Fruit fly (Drosophila melanogaster) whole organism, prepupa: ENCODE measurements around the gene CG43965.

ENCODE experiments used
- Blimp-1 ChIP-seq: fragments of 200-800 bp; sonication (Bioruptor generic); optimal IDR thresholded peaks from 3 replicates; lab custom pipeline; 2017; ENCODE audit warnings: missing biosample characterization, missing genetic modification characterization, mild to moderate bottlenecking, moderate library complexity, missing genetic modification reagents
- CG10631 ChIP-seq: fragments of 200-800 bp; sonication (Bioruptor generic); optimal IDR thresholded peaks from 2 replicates; lab custom pipeline; 2016; ENCODE audit warnings: missing biosample characterization, missing genetic modification characterization
- CG10669 ChIP-seq: fragments of 200-800 bp; sonication (Bioruptor generic); optimal IDR thresholded peaks from 3 replicates; lab custom pipeline; 2018; ENCODE audit warnings: missing biosample characterization, mild to moderate bottlenecking, missing genetic modification characterization, moderate library complexity
- CG11294 ChIP-seq: fragments of 200-800 bp; sonication (Bioruptor generic); IDR thresholded peaks from 2 replicates; pipeline ENCODE4 v1.3.6; 2022; ENCODE audit warnings: missing biosample characterization, missing genetic modification characterization
- CG11762 ChIP-seq: fragments of 200-800 bp; sonication (Bioruptor generic); optimal IDR thresholded peaks from 3 replicates; lab custom pipeline; 2016; ENCODE audit warnings: missing biosample characterization, missing genetic modification characterization; ENCODE audit not compliant: insufficient read depth
- CG15336 ChIP-seq: fragments of 200-800 bp; sonication (Bioruptor generic); IDR thresholded peaks from 2 replicates; pipeline ENCODE4 v1.3.6; 2022; ENCODE audit warnings: missing biosample characterization, missing genetic modification characterization
- CG1621 ChIP-seq: fragments of 200-800 bp; sonication (Bioruptor generic); optimal IDR thresholded peaks from 3 replicates; lab custom pipeline; 2018; ENCODE audit warnings: missing biosample characterization, mild to moderate bottlenecking, missing genetic modification characterization
- CG16779 ChIP-seq: fragments of 200-800 bp; sonication (Bioruptor generic); optimal IDR thresholded peaks from 3 replicates; lab custom pipeline; 2017; ENCODE audit warnings: missing biosample characterization, mild to moderate bottlenecking, missing genetic modification characterization
- CG31627 ChIP-seq: fragments of 200-800 bp; sonication (Bioruptor generic); optimal IDR thresholded peaks from 3 replicates; lab custom pipeline; 2016; ENCODE audit warnings: missing biosample characterization, missing genetic modification characterization
- CG32006 ChIP-seq: fragments of 200-800 bp; sonication (Bioruptor generic); optimal IDR thresholded peaks from 3 replicates; lab custom pipeline; 2017; ENCODE audit warnings: missing biosample characterization, mild to moderate bottlenecking, missing genetic modification characterization
- CG34406 ChIP-seq: fragments of 200-800 bp; sonication (Bioruptor generic); optimal IDR thresholded peaks from 3 replicates; lab custom pipeline; 2016; ENCODE audit warnings: missing biosample characterization, missing genetic modification characterization
- CG3919 ChIP-seq: fragments of 200-800 bp; sonication (Bioruptor generic); optimal IDR thresholded peaks from 3 replicates; lab custom pipeline; 2016; ENCODE audit warnings: missing biosample characterization, missing genetic modification characterization
- CG4318 ChIP-seq: fragments of 200-800 bp; sonication (Bioruptor generic); optimal IDR thresholded peaks from 3 replicates; lab custom pipeline; 2017; ENCODE audit warnings: missing biosample characterization, mild to moderate bottlenecking, missing genetic modification characterization
- CG6163 ChIP-seq: fragments of 200-800 bp; sonication (Bioruptor generic); IDR thresholded peaks from 3 replicates; pipeline ENCODE4 v1.3.6; 2022; ENCODE audit warnings: missing biosample characterization, missing genetic modification characterization
- CG6276 ChIP-seq: fragments of 200-800 bp; sonication (Bioruptor generic); optimal IDR thresholded peaks from 2 replicates; lab custom pipeline; 2017; ENCODE audit warnings: missing biosample characterization, mild to moderate bottlenecking, missing genetic modification characterization
- CG6854 ChIP-seq: fragments of 200-800 bp; sonication (Bioruptor generic); optimal IDR thresholded peaks from 2 replicates; lab custom pipeline; 2017; ENCODE audit warnings: missing biosample characterization, mild to moderate bottlenecking, missing genetic modification characterization
- CG7368 ChIP-seq: fragments of 200-800 bp; sonication (Bioruptor generic); optimal IDR thresholded peaks from 3 replicates; lab custom pipeline; 2016; ENCODE audit warnings: missing biosample characterization, missing genetic modification characterization
- CG8119 ChIP-seq: fragments of 200-800 bp; sonication (Bioruptor generic); IDR thresholded peaks from 3 replicates; pipeline ENCODE4 v1.3.6; 2022; ENCODE audit warnings: missing biosample characterization, missing genetic modification characterization
- CG8319 ChIP-seq: fragments of 200-800 bp; sonication (Bioruptor generic); optimal IDR thresholded peaks from 3 replicates; lab custom pipeline; 2016; ENCODE audit warnings: missing biosample characterization, missing genetic modification characterization
- CG8632 ChIP-seq: fragments of 200-800 bp; sonication (Bioruptor generic); optimal IDR thresholded peaks from 3 replicates; lab custom pipeline; 2016; ENCODE audit warnings: missing biosample characterization, missing genetic modification characterization
- Eip75B ChIP-seq: fragments of 200-800 bp; sonication (Bioruptor generic); optimal IDR thresholded peaks from 3 replicates; lab custom pipeline; 2016; ENCODE audit warnings: missing biosample characterization, missing genetic modification characterization
- Ets21C ChIP-seq: fragments of 200-800 bp; sonication (Bioruptor generic); optimal IDR thresholded peaks from 3 replicates; lab custom pipeline; 2016; ENCODE audit warnings: missing biosample characterization, missing genetic modification characterization
- Ets96B ChIP-seq: fragments of 200-800 bp; optimal IDR thresholded peaks from 2 replicates; lab custom pipeline; 2019; ENCODE audit warnings: missing biosample characterization, mild to moderate bottlenecking, missing genetic modification characterization, moderate library complexity
- Gug ChIP-seq: fragments of 200-800 bp; sonication (Bioruptor generic); IDR thresholded peaks from 2 replicates; pipeline ENCODE4 v1.3.6; 2022; ENCODE audit warnings: missing biosample characterization, missing genetic modification characterization
- Hr38 ChIP-seq: sonication (Bioruptor generic); optimal IDR thresholded peaks from 2 replicates; lab custom pipeline; 2016; ENCODE audit warnings: missing biosample characterization, missing genetic modification characterization
- Lpt ChIP-seq: fragments of 200-800 bp; sonication (Bioruptor generic); optimal IDR thresholded peaks from 3 replicates; lab custom pipeline; 2016; ENCODE audit warnings: missing biosample characterization, missing genetic modification characterization
- Met ChIP-seq: fragments of 200-800 bp; sonication (Bioruptor generic); optimal IDR thresholded peaks from 3 replicates; lab custom pipeline; 2016; ENCODE audit warnings: missing biosample characterization, missing genetic modification characterization
- OdsH ChIP-seq: fragments of 200-800 bp; sonication (Bioruptor generic); optimal IDR thresholded peaks from 3 replicates; lab custom pipeline; 2016; ENCODE audit warnings: missing biosample characterization, missing genetic modification characterization
- Smox ChIP-seq: fragments of 200-800 bp; sonication (Bioruptor generic); optimal IDR thresholded peaks from 3 replicates; lab custom pipeline; 2016; ENCODE audit warnings: missing biosample characterization, missing genetic modification characterization
- Sox102F ChIP-seq: fragments of 200-800 bp; sonication (Bioruptor generic); optimal IDR thresholded peaks from 2 replicates; lab custom pipeline; 2016; ENCODE audit warnings: missing biosample characterization, mild to moderate bottlenecking, missing genetic modification characterization
- Sox14 ChIP-seq: fragments of 200-800 bp; sonication (Bioruptor generic); optimal IDR thresholded peaks from 3 replicates; lab custom pipeline; 2016; ENCODE audit warnings: missing biosample characterization, missing genetic modification characterization
- Sox15 ChIP-seq: fragments of 200-800 bp; sonication (Bioruptor generic); optimal IDR thresholded peaks from 3 replicates; lab custom pipeline; 2016; ENCODE audit warnings: missing biosample characterization, missing genetic modification characterization
- achi ChIP-seq: fragments of 200-800 bp; sonication (Bioruptor generic); optimal IDR thresholded peaks from 3 replicates; lab custom pipeline; 2016; ENCODE audit warnings: missing biosample characterization, missing genetic modification characterization
- acj6 ChIP-seq: fragments of 200-800 bp; sonication (Bioruptor generic); optimal IDR thresholded peaks from 3 replicates; lab custom pipeline; 2016; ENCODE audit warnings: missing biosample characterization, missing genetic modification characterization
- cyc ChIP-seq: fragments of 200-800 bp; sonication (Bioruptor generic); optimal IDR thresholded peaks from 3 replicates; lab custom pipeline; 2016; ENCODE audit warnings: missing biosample characterization, missing genetic modification characterization
- dac ChIP-seq: fragments of 200-800 bp; sonication (Bioruptor generic); optimal IDR thresholded peaks from 2 replicates; lab custom pipeline; 2017; ENCODE audit warnings: missing biosample characterization, mild to moderate bottlenecking, missing genetic modification characterization
- fd59A ChIP-seq: fragments of 200-800 bp; sonication (Bioruptor generic); optimal IDR thresholded peaks from 2 replicates; lab custom pipeline; 2017; ENCODE audit warnings: missing biosample characterization, mild to moderate bottlenecking, missing genetic modification characterization, missing genetic modification reagents
- fd85E ChIP-seq: fragments of 200-800 bp; sonication (Bioruptor generic); optimal IDR thresholded peaks from 3 replicates; lab custom pipeline; 2016; ENCODE audit warnings: missing biosample characterization, missing genetic modification characterization
- fkh ChIP-seq: fragments of 200-800 bp; sonication (Bioruptor generic); optimal IDR thresholded peaks from 3 replicates; lab custom pipeline; 2017; ENCODE audit warnings: missing biosample characterization, mild to moderate bottlenecking, missing genetic modification characterization, moderate library complexity
- lz ChIP-seq: fragments of 200-800 bp; sonication (Bioruptor generic); optimal IDR thresholded peaks from 3 replicates; lab custom pipeline; 2016; ENCODE audit warnings: missing biosample characterization, missing genetic modification characterization
- pdm3 ChIP-seq: fragments of 200-800 bp; sonication (Bioruptor generic); optimal IDR thresholded peaks from 3 replicates; lab custom pipeline; 2016; ENCODE audit warnings: missing biosample characterization, missing genetic modification characterization
- salr ChIP-seq, 2 experiments: fragments of 200-800 bp; sonication (Bioruptor generic); optimal IDR thresholded peaks; 3 replicates each; lab custom pipeline; 2016 to 2018; ENCODE audit warnings: missing biosample characterization in 2 of 2, missing genetic modification characterization in 2 of 2, mild to moderate bottlenecking in 1 of 2
- spab ChIP-seq: fragments of 200-800 bp; sonication (Bioruptor generic); optimal IDR thresholded peaks from 2 replicates; lab custom pipeline; 2017; ENCODE audit warnings: missing biosample characterization, mild to moderate bottlenecking, missing genetic modification characterization, missing genetic modification reagents
- ss ChIP-seq, 2 experiments: fragments of 200-800 bp; sonication (Bioruptor generic); optimal IDR thresholded peaks; 2 replicates in 1 of 2; 3 replicates in 1 of 2; lab custom pipeline; 2017 to 2018; ENCODE audit warnings: mild to moderate bottlenecking in 2 of 2, missing biosample characterization in 2 of 2, missing genetic modification characterization in 2 of 2, moderate library complexity in 1 of 2
- svp ChIP-seq: fragments of 200-800 bp; sonication (Bioruptor generic); peaks from one replicate; lab custom pipeline; 2016; ENCODE audit warnings: missing biosample characterization, missing genetic modification characterization
- topi ChIP-seq: fragments of 200-800 bp; sonication (Bioruptor generic); optimal IDR thresholded peaks from 3 replicates; lab custom pipeline; 2016; ENCODE audit warnings: missing biosample characterization, missing genetic modification characterization
- vri ChIP-seq: fragments of 200-800 bp; sonication (Bioruptor generic); optimal IDR thresholded peaks from 3 replicates; lab custom pipeline; 2016; ENCODE audit warnings: missing biosample characterization, mild to moderate bottlenecking, missing genetic modification characterization

The CG43965 gene

DNA sequence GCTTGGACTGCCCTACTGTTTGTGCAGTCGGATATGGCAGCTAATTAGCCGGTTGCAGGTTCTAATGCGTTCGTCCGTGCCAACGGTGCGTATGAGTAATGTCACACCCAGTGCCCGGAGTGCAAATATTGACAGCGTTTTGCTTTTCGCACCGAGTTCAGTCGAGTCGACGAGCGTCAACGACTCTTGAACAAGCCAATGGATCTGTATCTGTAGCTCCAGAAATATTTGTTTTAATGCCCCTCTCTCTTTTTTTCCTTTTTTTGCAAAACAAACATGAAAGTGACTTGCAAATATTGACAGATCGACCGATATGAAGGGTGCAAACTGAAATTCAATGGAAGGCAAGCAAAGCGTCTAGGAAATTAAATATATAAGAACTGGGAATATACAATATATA lies 23.1 kb downstream of the CG43965 start (continued):
- TF ChIP-seq ss (GFP tag; optimal IDR thresholded peaks at IDR 0.05; lab: Kevin White, UChicago) (peak; percentile 40 to 79), CG4318 (GFP tag; lab: Kevin White, UChicago) (no peak), Met (GFP tag; lab: Kevin White, UChicago) (peak; percentile 56), spab (peak; percentile 72), CG32006 (GFP tag; lab: Kevin White, UChicago) (peak; percentile 28), fd59A (GFP tag; lab: Kevin White, UChicago) (peak; percentile 58), CG3919 (GFP tag; lab: Kevin White, UChicago) (peak; percentile 66), Hr38 (GFP tag; lab: Kevin White, UChicago) (no peak), CG8319 (GFP tag; lab: Kevin White, UChicago) (peak; percentile 36), topi (GFP tag; lab: Kevin White, UChicago) (peak; percentile 53)

DNA sequence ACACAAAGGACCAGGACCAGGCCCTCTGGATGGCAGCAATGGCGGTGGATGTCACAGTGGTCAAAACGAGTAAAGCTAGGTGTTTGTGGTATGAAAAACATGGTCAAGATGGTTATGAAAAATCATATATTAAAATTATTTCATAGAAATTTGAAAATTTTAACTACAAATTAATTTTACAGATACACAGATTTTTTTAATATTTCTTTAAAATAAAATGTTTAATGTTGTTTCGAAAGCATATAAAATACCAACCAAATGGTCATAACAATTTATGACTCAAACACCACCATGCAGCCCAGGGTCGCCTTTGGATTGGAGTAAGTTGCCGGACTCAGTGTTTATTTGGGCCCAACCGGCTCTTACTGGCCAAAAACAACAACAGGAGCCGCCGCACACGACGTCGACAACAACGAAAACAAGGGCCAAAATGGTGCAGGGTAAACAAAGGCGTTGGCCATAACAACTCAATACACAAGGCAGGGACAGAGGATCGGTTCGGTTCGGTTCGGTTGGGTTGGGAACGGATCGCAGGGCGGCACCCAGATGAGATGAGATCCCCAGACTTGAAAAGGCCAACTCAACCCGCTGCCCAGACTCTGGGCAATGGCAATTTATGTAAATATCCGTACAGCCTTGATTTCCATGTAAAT lies 23.8 kb downstream of the CG43965 start:
- TF ChIP-seq CG7368 (GFP tag; lab: Kevin White, UChicago) = peak; percentile 56
- peak; percentile 72 for TF ChIP-seq achi (GFP tag; lab: Kevin White, UChicago)
- TF ChIP-seq salr (GFP tag; optimal IDR thresholded peaks at IDR 0.05; lab: Kevin White, UChicago) = no peak
- TF ChIP-seq Smox (GFP tag; lab: Kevin White, UChicago) = peak; percentile 56
- TF ChIP-seq vri (GFP tag; lab: Kevin White, UChicago) = peak; percentile 9
- peak; percentile 68 for TF ChIP-seq CG3919 (GFP tag; lab: Kevin White, UChicago)
- TF ChIP-seq fd59A (GFP tag; lab: Kevin White, UChicago) = peak; percentile 72
- peak; percentile 21 for TF ChIP-seq CG16779 (tag; lab: Kevin White, UChicago)
- TF ChIP-seq CG32006 (GFP tag; lab: Kevin White, UChicago) = no peak
- TF ChIP-seq Met (GFP tag; lab: Kevin White, UChicago) = peak; percentile 65
- TF ChIP-seq Blimp-1 (GFP tag; lab: Kevin White, UChicago) = no peak
- TF ChIP-seq CG6854 (GFP tag; lab: Kevin White, UChicago) = peak; percentile 14
- TF ChIP-seq Ets21C (GFP tag; lab: Kevin White, UChicago) = no peak
- TF ChIP-seq svp = peak; percentile 83
- TF ChIP-seq CG6163 = peak; percentile 28; the same call in 1 of the 3 replicates
- peak; percentile 67 for TF ChIP-seq CG34406 (GFP tag; lab: Kevin White, UChicago)
- TF ChIP-seq CG31627 (GFP tag; lab: Kevin White, UChicago) = peak; percentile 30
- peak; percentile 89 for TF ChIP-seq Ets96B (tag; lab: Kevin White, UChicago)
- peak; percentile 56 for TF ChIP-seq Eip75B (GFP tag; lab: Kevin White, UChicago)
- TF ChIP-seq dac (GFP tag; lab: Kevin White, UChicago) = no peak
- no peak for TF ChIP-seq fkh (GFP tag; lab: Kevin White, UChicago)
- peak; percentile 48 for TF ChIP-seq Sox102F
- TF ChIP-seq CG8319 (GFP tag; lab: Kevin White, UChicago) = peak; percentile 23
- TF ChIP-seq spab = peak; percentile 67
- peak; percentile 41 for TF ChIP-seq lz (GFP tag; lab: Kevin White, UChicago)
- TF ChIP-seq CG4318 (GFP tag; lab: Kevin White, UChicago) = no peak
- peak; percentile 77 for TF ChIP-seq CG10669 (GFP tag; lab: Kevin White, UChicago)
- TF ChIP-seq CG8119 = no peak
- peak; percentile 42 for TF ChIP-seq pdm3 (GFP tag; lab: Kevin White, UChicago)
- TF ChIP-seq CG15336 (GFP tag; lab: Robert Waterston, UW) = no peak
- TF ChIP-seq CG10631 (GFP tag; lab: Kevin White, UChicago) = peak; percentile 59
- peak; percentile 33 for TF ChIP-seq Sox15
- peak; percentile 52 for TF ChIP-seq CG1621
- TF ChIP-seq fd85E = no peak
- TF ChIP-seq CG6276 = no peak
- peak; percentile 85 for TF ChIP-seq CG8632 (GFP tag; lab: Kevin White, UChicago)
- TF ChIP-seq topi (GFP tag; lab: Kevin White, UChicago) = peak; percentile 63
- TF ChIP-seq ss (GFP tag; optimal IDR thresholded peaks at IDR 0.05; lab: Kevin White, UChicago) = peak; percentile 65 to 88
- TF ChIP-seq CG11762 (GFP tag; lab: Kevin White, UChicago) = peak; percentile 13
- TF ChIP-seq Sox14 (GFP tag; lab: Kevin White, UChicago) = no peak
- peak; percentile 71 for TF ChIP-seq acj6
- TF ChIP-seq OdsH (GFP tag; lab: Kevin White, UChicago) = peak; percentile 65
- no peak for TF ChIP-seq CG11294 (GFP tag; lab: Robert Waterston, UW)
- TF ChIP-seq cyc (GFP tag; lab: Kevin White, UChicago) = peak; percentile 12
- TF ChIP-seq Gug = no peak
- no peak for TF ChIP-seq Lpt (GFP tag; lab: Kevin White, UChicago)
